Fruit fly (Drosophila melanogaster) whole organism, embryonic: Measurements from ENCODE around the gene Trf.

Experiments
- Abd-B ChIP-seq: fragments of 200-800 bp; sonication (Bioruptor generic); optimal IDR thresholded peaks from 2 replicates; lab custom pipeline; 2018; ENCODE audit warnings: missing biosample characterization, mild to moderate bottlenecking, missing genetic modification characterization, moderate library complexity
- Ada2b ChIP-seq: fragments of 200-800 bp; sonication (Bioruptor generic); IDR thresholded peaks from 2 replicates; pipeline ENCODE4 v1.3.6; 2022; ENCODE audit warnings: missing biosample characterization, missing genetic modification characterization
- Bdp1 ChIP-seq: fragments of 200-800 bp; sonication (Bioruptor generic); optimal IDR thresholded peaks from 3 replicates; lab custom pipeline; 2016; ENCODE audit warnings: missing biosample characterization, missing genetic modification characterization
- CG10209 ChIP-seq: fragments of 200-800 bp; sonication (Bioruptor generic); optimal IDR thresholded peaks from 3 replicates; lab custom pipeline; 2017; ENCODE audit warnings: missing biosample characterization, mild to moderate bottlenecking, missing genetic modification characterization, missing genetic modification reagents
- CG11085 ChIP-seq: fragments of 200-800 bp; sonication (Bioruptor generic); IDR thresholded peaks from 2 replicates; pipeline ENCODE4 v1.3.6; 2022; ENCODE audit warnings: missing biosample characterization, missing genetic modification characterization
- CG12299 ChIP-seq: fragments of 200-800 bp; sonication (Bioruptor generic); optimal IDR thresholded peaks from 2 replicates; lab custom pipeline; 2018; ENCODE audit warnings: missing biosample characterization, mild to moderate bottlenecking, missing genetic modification characterization
- CG1233 ChIP-seq: fragments of 200-800 bp; sonication (Bioruptor generic); optimal IDR thresholded peaks from 4 replicates; lab custom pipeline; 2018; ENCODE audit warnings: missing biosample characterization, mild to moderate bottlenecking, missing genetic modification characterization
- CG12659 ChIP-seq: fragments of 200-800 bp; sonication (Bioruptor generic); optimal IDR thresholded peaks from 3 replicates; lab custom pipeline; 2017; ENCODE audit warnings: mild to moderate bottlenecking, missing biosample characterization, missing genetic modification reagents, missing genetic modification characterization
- CG13287 ChIP-seq: fragments of 200-800 bp; sonication (Bioruptor generic); IDR thresholded peaks from 2 replicates; pipeline ENCODE4 v1.3.6; 2022; ENCODE audit warnings: missing biosample characterization, missing genetic modification characterization; ENCODE audit not compliant: partially characterized antibody
- CG14441 ChIP-seq: fragments of 200-800 bp; sonication (Bioruptor generic); IDR thresholded peaks from 2 replicates; pipeline ENCODE4 v1.3.6; 2022; ENCODE audit warnings: missing biosample characterization, missing genetic modification characterization
- CG17328 ChIP-seq: fragments of 200-800 bp; sonication (Bioruptor generic); IDR thresholded peaks from 2 replicates; pipeline ENCODE4 v1.3.6; 2022; ENCODE audit warnings: missing biosample characterization, missing genetic modification characterization
- CG32532 ChIP-seq: fragments of 200-800 bp; sonication (Bioruptor generic); IDR thresholded peaks from 2 replicates; pipeline ENCODE4 v1.3.6; 2022; ENCODE audit warnings: missing biosample characterization, missing genetic modification characterization
- CG32767 ChIP-seq: fragments of 200-800 bp; sonication (Bioruptor generic); IDR thresholded peaks from 2 replicates; pipeline ENCODE4 v1.3.6; 2022; ENCODE audit warnings: missing biosample characterization, missing genetic modification characterization
- CG3847 ChIP-seq: fragments of 200-800 bp; sonication (Bioruptor generic); IDR thresholded peaks from 2 replicates; pipeline ENCODE4 v1.3.6; 2022; ENCODE audit warnings: missing biosample characterization, missing genetic modification characterization
- CG4328 ChIP-seq: fragments of 200-800 bp; sonication (Bioruptor generic); optimal IDR thresholded peaks from 3 replicates; lab custom pipeline; 2017; ENCODE audit warnings: missing biosample characterization, missing genetic modification reagents, missing genetic modification characterization
- CG6175 ChIP-seq: fragments of 200-800 bp; sonication (Bioruptor generic); IDR thresholded peaks from 3 replicates; pipeline ENCODE4 v1.3.6; 2022; ENCODE audit warnings: missing biosample characterization, missing genetic modification characterization
- CG6254 ChIP-seq: fragments of 200-800 bp; sonication (Bioruptor generic); optimal IDR thresholded peaks from 3 replicates; lab custom pipeline; 2017; ENCODE audit warnings: mild to moderate bottlenecking, missing biosample characterization, missing genetic modification reagents, missing genetic modification characterization
- CG6765 ChIP-seq: fragments of 200-800 bp; sonication (Bioruptor generic); optimal IDR thresholded peaks from 3 replicates; lab custom pipeline; 2017; ENCODE audit warnings: missing biosample characterization, mild to moderate bottlenecking, missing genetic modification characterization
- CG7556 ChIP-seq: fragments of 200-800 bp; sonication (Bioruptor generic); optimal IDR thresholded peaks from 2 replicates; lab custom pipeline; 2017; ENCODE audit warnings: missing biosample characterization, mild to moderate bottlenecking, missing genetic modification characterization
- CG7928 ChIP-seq: fragments of 200-800 bp; sonication (Bioruptor generic); optimal IDR thresholded peaks from 2 replicates; lab custom pipeline; 2017; ENCODE audit warnings: missing biosample characterization, mild to moderate bottlenecking, missing genetic modification characterization
- CG8924 ChIP-seq: fragments of 200-800 bp; optimal IDR thresholded peaks from 3 replicates; lab custom pipeline; 2019; ENCODE audit warnings: missing biosample characterization, mild to moderate bottlenecking, missing genetic modification characterization, moderate library complexity
- CG9437 ChIP-seq: fragments of 200-800 bp; sonication (Bioruptor generic); optimal IDR thresholded peaks from 2 replicates; lab custom pipeline; 2018; ENCODE audit warnings: missing biosample characterization, mild to moderate bottlenecking, missing genetic modification characterization
- CG9797 ChIP-seq: fragments of 200-800 bp; sonication (Bioruptor generic); optimal IDR thresholded peaks from 3 replicates; lab custom pipeline; 2018; ENCODE audit warnings: missing biosample characterization, mild to moderate bottlenecking, missing genetic modification characterization
- CG9932 ChIP-seq: fragments of 200-800 bp; sonication (Bioruptor generic); IDR thresholded peaks from 2 replicates; pipeline ENCODE4 v1.3.6; 2022; ENCODE audit warnings: missing biosample characterization, missing genetic modification characterization
- CoRest ChIP-seq: fragments of 200-800 bp; sonication (Bioruptor generic); optimal IDR thresholded peaks from 3 replicates; lab custom pipeline; 2018; ENCODE audit warnings: missing biosample characterization, mild to moderate bottlenecking, missing genetic modification characterization, moderate library complexity
- Dp ChIP-seq: fragments of 200-800 bp; sonication (Bioruptor generic); optimal IDR thresholded peaks from 2 replicates; lab custom pipeline; 2018; ENCODE audit warnings: missing biosample characterization, mild to moderate bottlenecking, missing genetic modification characterization, moderate library complexity
- Gug ChIP-seq: fragments of 200-800 bp; sonication (Bioruptor generic); IDR thresholded peaks from 4 replicates; pipeline ENCODE4 v1.3.6; 2022; ENCODE audit warnings: missing biosample characterization, missing genetic modification characterization
- Hr3 ChIP-seq: fragments of 200-800 bp; sonication (Bioruptor generic); optimal IDR thresholded peaks from 3 replicates; lab custom pipeline; 2016; ENCODE audit warnings: missing biosample characterization, missing genetic modification characterization
- MESR4 ChIP-seq: fragments of 200-800 bp; sonication (Bioruptor generic); optimal IDR thresholded peaks from 2 replicates; lab custom pipeline; 2018; ENCODE audit warnings: missing biosample characterization, mild to moderate bottlenecking, missing genetic modification characterization, moderate library complexity
- Myb ChIP-seq: fragments of 200-800 bp; sonication (Bioruptor generic); optimal IDR thresholded peaks from 2 replicates; lab custom pipeline; 2016; ENCODE audit warnings: missing biosample characterization, missing genetic modification characterization
- Nf-YB ChIP-seq: fragments of 200-800 bp; sonication (Bioruptor generic); optimal IDR thresholded peaks from 3 replicates; lab custom pipeline; 2019; ENCODE audit warnings: missing biosample characterization, mild to moderate bottlenecking, missing genetic modification characterization, moderate library complexity
- Oli ChIP-seq: fragments of 200-800 bp; sonication (Bioruptor generic); optimal IDR thresholded peaks from 2 replicates; lab custom pipeline; 2018; ENCODE audit warnings: missing biosample characterization, mild to moderate bottlenecking, missing genetic modification characterization, moderate library complexity
- Six4 ChIP-seq: fragments of 200-800 bp; sonication (Bioruptor generic); optimal IDR thresholded peaks from 2 replicates; lab custom pipeline; 2016; ENCODE audit warnings: missing biosample characterization, missing genetic modification characterization
- Xrp1 ChIP-seq: fragments of 200-800 bp; sonication (Bioruptor generic); IDR thresholded peaks from 2 replicates; pipeline ENCODE4 v1.3.6; 2022; ENCODE audit warnings: missing biosample characterization, missing genetic modification characterization
- amos ChIP-seq: fragments of 200-800 bp; sonication (Bioruptor generic); IDR thresholded peaks from 2 replicates; pipeline ENCODE4 v1.3.6; 2022; ENCODE audit warnings: missing biosample characterization, missing genetic modification characterization; ENCODE audit not compliant: partially characterized antibody
- caup ChIP-seq: fragments of 200-800 bp; sonication (Bioruptor generic); optimal IDR thresholded peaks from 3 replicates; lab custom pipeline; 2017; ENCODE audit warnings: missing biosample characterization, mild to moderate bottlenecking, missing genetic modification characterization, moderate library complexity; ENCODE audit not compliant: severe bottlenecking
- ci ChIP-seq: fragments of 200-800 bp; sonication (Bioruptor generic); IDR thresholded peaks from 3 replicates; pipeline ENCODE4 v1.3.6; 2022; ENCODE audit warnings: missing biosample characterization, missing genetic modification characterization
- ems ChIP-seq: fragments of 200-800 bp; sonication (Bioruptor generic); optimal IDR thresholded peaks from 3 replicates; lab custom pipeline; 2016; ENCODE audit warnings: missing biosample characterization, missing genetic modification characterization
- gfzf ChIP-seq: fragments of 200-800 bp; sonication (Bioruptor generic); optimal IDR thresholded peaks from 2 replicates; lab custom pipeline; 2016; ENCODE audit warnings: missing biosample characterization, mild to moderate bottlenecking, missing genetic modification characterization, moderate library complexity
- insv ChIP-seq, 2 experiments: fragments of 200-800 bp; sonication (Bioruptor generic); optimal IDR thresholded peaks; 3 replicates each; lab custom pipeline; 2016 to 2018; ENCODE audit warnings: missing biosample characterization in 2 of 2, missing genetic modification characterization in 2 of 2
- kah ChIP-seq: fragments of 200-800 bp; sonication (Bioruptor generic); optimal IDR thresholded peaks from 2 replicates; lab custom pipeline; 2018; ENCODE audit warnings: missing biosample characterization, mild to moderate bottlenecking, missing genetic modification characterization
- nmo ChIP-seq: fragments of 200-800 bp; sonication (Bioruptor generic); optimal IDR thresholded peaks from 2 replicates; lab custom pipeline; 2018; ENCODE audit warnings: missing biosample characterization, mild to moderate bottlenecking, missing genetic modification characterization, moderate library complexity
- slbo ChIP-seq: fragments of 200-800 bp; sonication (Bioruptor generic); IDR thresholded peaks from 2 replicates; pipeline ENCODE4 v1.3.6; 2022; ENCODE audit warnings: missing biosample characterization, missing genetic modification characterization
- ssp ChIP-seq: fragments of 200-800 bp; sonication (Bioruptor generic); IDR thresholded peaks from 2 replicates; pipeline ENCODE4 v1.3.6; 2022; ENCODE audit warnings: missing biosample characterization, missing genetic modification characterization
- stwl ChIP-seq: fragments of 200-800 bp; sonication (Bioruptor generic); optimal IDR thresholded peaks from 3 replicates; lab custom pipeline; 2018; ENCODE audit warnings: missing biosample characterization, mild to moderate bottlenecking, missing genetic modification characterization, moderate library complexity
- unc-4 ChIP-seq: fragments of 200-800 bp; sonication (Bioruptor generic); IDR thresholded peaks from 2 replicates; pipeline ENCODE4 v1.3.6; 2022; ENCODE audit warnings: missing biosample characterization, missing genetic modification characterization; ENCODE audit not compliant: partially characterized antibody
- vvl ChIP-seq: fragments of 200-800 bp; sonication (Bioruptor generic); IDR thresholded peaks from 2 replicates; pipeline ENCODE4 v1.3.6; 2022; ENCODE audit warnings: missing biosample characterization, missing genetic modification characterization

The Trf gene

dm6 chr2L:8071112-8071976, 1.4 kb upstream of the Trf start, which contains the start of gene poe (continued):
- TF ChIP-seq slbo (GFP tag; lab: Robert Waterston, UW) (peak; percentile 59), Ada2b (GFP tag; lab: Robert Waterston, UW) (peak; percentile 24; the same call in 1 of the 2 replicates), Six4 (GFP tag; lab: Kevin White, UChicago) (peak; percentile 21), caup (GFP tag; lab: Kevin White, UChicago) (peak; percentile 16), CG9437 (peak; percentile 41), CG9797 (GFP tag; lab: Kevin White, UChicago) (peak; percentile 75), Dp (GFP tag; lab: Kevin White, UChicago) (peak; percentile 20), MESR4 (peak; percentile 80), CG12659 (peak; percentile 67), insv (GFP tag; optimal IDR thresholded peaks at IDR 0.05; lab: Kevin White, UChicago) (no peak), vvl (peak; percentile 88), CG13287 (GFP tag; lab: Robert Waterston, UW) (peak; percentile 43), Oli (tag; lab: Kevin White, UChicago) (peak; percentile 23), CG4328 (GFP tag; lab: Kevin White, UChicago) (no peak), CG6175 (GFP tag; lab: Robert Waterston, UW) (no peak), CG3847 (GFP tag; lab: Robert Waterston, UW) (0 out of 2 replicates have a peak, but pooled peaks have one; percentile 23), CG12299 (tag; lab: Kevin White, UChicago) (peak; percentile 32), ems (GFP tag; lab: Kevin White, UChicago) (no peak), gfzf (peak; percentile 81), CG14441 (0 out of 2 replicates have a peak, but pooled peaks have one; percentile 25), amos (peak; percentile 23; the same call in 1 of the 2 replicates), CG9932 (GFP tag; lab: Robert Waterston, UW) (peak; percentile 53), Abd-B (GFP tag; lab: Kevin White, UChicago) (peak; percentile 84), Nf-YB (GFP tag; lab: Kevin White, UChicago) (peak; percentile 52), ci (GFP tag; lab: Robert Waterston, UW) (peak; percentile 56; the same call in 1 of the 3 replicates), nmo (peak; percentile 60), ssp (GFP tag; lab: Robert Waterston, UW) (peak; percentile 48; the same call in 1 of the 2 replicates), Xrp1 (GFP tag; lab: Robert Waterston, UW) (peak; percentile 80; the same call in 1 of the 2 replicates), CG11085 (GFP tag; lab: Robert Waterston, UW) (peak; percentile 49; the same call in 1 of the 2 replicates), unc-4 (GFP tag; lab: Robert Waterston, UW) (0 out of 2 replicates have a peak, but pooled peaks have one; percentile 20), kah (peak; percentile 22), CG32767 (GFP tag; lab: Robert Waterston, UW) (0 out of 2 replicates have a peak, but pooled peaks have one; percentile 31), CG8924 (peak; percentile 78), Gug (no peak), CG7928 (GFP tag; lab: Kevin White, UChicago) (peak; percentile 85), CG7556 (GFP tag; lab: Kevin White, UChicago) (no peak), CG17328 (peak; percentile 69; the same call in 1 of the 2 replicates), stwl (peak; percentile 65), CoRest (peak; percentile 40), Hr3 (peak; percentile 46), Bdp1 (GFP tag; lab: Kevin White, UChicago) (no peak), CG32532 (peak; percentile 76), CG6254 (no peak), Myb (GFP tag; lab: Kevin White, UChicago) (peak; percentile 15), CG10209 (GFP tag; lab: Kevin White, UChicago) (peak; percentile 51), CG1233 (GFP tag; lab: Kevin White, UChicago) (peak; percentile 19), CG6765 (peak; percentile 29)
